Worm (Caenorhabditis elegans) whole organism, L4/young adult: Measurements from ENCODE around the gene F22E12.1.

Experiments used
- W03F9.2 ChIP-seq: fragments of 150-350 bp; optimal IDR thresholded peaks from 2 replicates; lab custom pipeline; 2014; ENCODE audit warnings: missing biosample characterization, missing genetic modification characterization
- dao-5 ChIP-seq: sonication (generic microtip); optimal IDR thresholded peaks from 2 replicates; lab custom pipeline; 2016; ENCODE audit warnings: missing genotype, missing genetic modification characterization, moderate library complexity, missing compliant biosample characterization
- him-1 ChIP-seq: sonication (generic microtip); optimal IDR thresholded peaks from 2 replicates; lab custom pipeline; 2016; ENCODE audit warnings: missing genotype, missing genetic modification reagents, missing genetic modification characterization, missing compliant biosample characterization

The F22E12.1 gene

ce11 chrV:10457247-10457646 lies at the start of gene F22E12.1:
F22E12.1 (minus strand) TSS chrV:10457347.
- TF ChIP-seq W03F9.2 (tag; lab: Kevin White, UChicago) (no peak), dao-5 (tag; lab: Kevin White, UChicago) (no peak), him-1 (tag; lab: Kevin White, UChicago) (no peak)

- TF ChIP-seq dao-5 (tag; lab: Kevin White, UChicago): no peak
- TF ChIP-seq him-1 (tag; lab: Kevin White, UChicago): no peak
- no peak for TF ChIP-seq W03F9.2 (tag; lab: Kevin White, UChicago)
These were observed 48.4 kb upstream of the F22E12.1 start, which contains the start of gene C35A5.5 for ce11 chrV:10505553-10505952. C35A5.5 (plus strand) TSS chrV:10505853.

- no peak for TF ChIP-seq W03F9.2 (tag; lab: Kevin White, UChicago)
- TF ChIP-seq him-1 (tag; lab: Kevin White, UChicago): no peak
- no peak for TF ChIP-seq dao-5 (tag; lab: Kevin White, UChicago)
These were observed 46.7 kb upstream of the F22E12.1 start, which contains the start of gene C35A5.10 for ce11 chrV:10503893-10504292. C35A5.10 (plus strand) TSS chrV:10504193.

- TF ChIP-seq W03F9.2 (tag; lab: Kevin White, UChicago) (no peak), him-1 (tag; lab: Kevin White, UChicago) (no peak), dao-5 (tag; lab: Kevin White, UChicago) (no peak)
These were observed 45.9 kb upstream of the F22E12.1 start, which contains the start of gene C35A5.11 for ce11 chrV:10503011-10503410. C35A5.11 (minus strand) TSS chrV:10503111.

ce11 chrV:10501295-10501694 lies 44.1 kb upstream of the F22E12.1 start, which contains the start of gene C35A5.3:
C35A5.3 (minus strand) TSS chrV:10501395.
- no peak for TF ChIP-seq dao-5 (tag; lab: Kevin White, UChicago)

- TF ChIP-seq W03F9.2 (tag; lab: Kevin White, UChicago) (no peak), him-1 (tag; lab: Kevin White, UChicago) (no peak), dao-5 (tag; lab: Kevin White, UChicago) (no peak)
These were observed 39.6 kb upstream of the F22E12.1 start, which contains the start of gene C35A5.4 for ce11 chrV:10496733-10497132. C35A5.4 (plus strand) TSS chrV:10497033.

ce11 chrV:10493150-10493549 lies 36.0 kb upstream of the F22E12.1 start, which contains the start of gene ugt-33:
ugt-33 (plus strand) TSS chrV:10493409.
- TF ChIP-seq him-1 (tag; lab: Kevin White, UChicago): no peak
- no peak for TF ChIP-seq W03F9.2 (tag; lab: Kevin White, UChicago)
- TF ChIP-seq dao-5 (tag; lab: Kevin White, UChicago): no peak

DNA sequence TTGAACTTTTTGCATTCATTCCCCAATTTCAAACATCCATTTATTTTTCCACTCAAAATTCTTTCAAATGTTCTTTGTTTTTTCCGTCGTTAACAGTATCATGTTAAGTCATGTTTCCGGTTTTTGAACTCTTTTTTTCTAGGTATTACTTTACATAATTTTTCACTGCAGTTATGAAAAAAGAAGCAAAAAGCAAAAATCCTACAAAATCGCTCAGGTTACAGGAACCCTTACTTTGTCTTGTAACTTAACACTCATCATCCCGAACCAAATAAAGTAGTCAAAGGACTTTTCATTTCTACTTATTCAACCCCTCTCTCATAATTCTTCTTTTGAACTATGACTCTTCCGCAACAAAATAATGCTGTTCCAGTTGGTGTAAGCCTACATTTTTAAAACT lies 34.3 kb upstream of the F22E12.1 start, which contains the start of gene aqp-5:
Gene aqp-5, plus strand, starts transcription at position 301 of the 400 bp plus-strand sequence.
- no peak for TF ChIP-seq dao-5 (tag; lab: Kevin White, UChicago)

- no peak for TF ChIP-seq him-1 (tag; lab: Kevin White, UChicago)
These were observed 32.9 kb upstream of the F22E12.1 start, which contains the start of gene ncx-5 for ce11 chrV:10489998-10490397. ncx-5 (minus strand) TSS chrV:10490098.

ce11 chrV:10485389-10485788 lies 28.2 kb upstream of the F22E12.1 start:
- TF ChIP-seq him-1 (tag; lab: Kevin White, UChicago): no peak
- TF ChIP-seq W03F9.2 (tag; lab: Kevin White, UChicago): no peak
- TF ChIP-seq dao-5 (tag; lab: Kevin White, UChicago): no peak

DNA sequence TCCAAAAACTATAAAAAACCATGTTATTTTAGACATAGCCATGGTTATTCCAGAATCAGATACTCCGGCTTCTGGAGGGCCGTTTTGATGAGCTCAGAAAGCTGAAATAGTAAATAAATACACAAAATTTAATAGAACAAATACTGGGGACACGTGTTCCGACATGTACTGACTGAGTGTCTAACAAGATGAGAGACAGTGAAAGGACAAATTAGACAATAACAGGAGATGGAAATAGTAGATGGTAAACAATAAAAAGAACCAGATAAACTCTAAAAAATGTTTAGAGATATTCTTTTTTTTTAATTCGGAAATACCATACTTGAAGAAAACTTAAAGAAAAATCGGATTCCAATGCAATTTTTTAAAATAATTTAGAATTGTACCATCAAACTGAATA lies 27.5 kb upstream of the F22E12.1 start, which contains the start of gene Y32F6B.1:
Gene Y32F6B.1, minus strand, starts transcription at position 101 of the 400 bp plus-strand sequence.
- TF ChIP-seq him-1 (tag; lab: Kevin White, UChicago): no peak
- no peak for TF ChIP-seq dao-5 (tag; lab: Kevin White, UChicago)
- TF ChIP-seq W03F9.2 (tag; lab: Kevin White, UChicago): no peak

DNA sequence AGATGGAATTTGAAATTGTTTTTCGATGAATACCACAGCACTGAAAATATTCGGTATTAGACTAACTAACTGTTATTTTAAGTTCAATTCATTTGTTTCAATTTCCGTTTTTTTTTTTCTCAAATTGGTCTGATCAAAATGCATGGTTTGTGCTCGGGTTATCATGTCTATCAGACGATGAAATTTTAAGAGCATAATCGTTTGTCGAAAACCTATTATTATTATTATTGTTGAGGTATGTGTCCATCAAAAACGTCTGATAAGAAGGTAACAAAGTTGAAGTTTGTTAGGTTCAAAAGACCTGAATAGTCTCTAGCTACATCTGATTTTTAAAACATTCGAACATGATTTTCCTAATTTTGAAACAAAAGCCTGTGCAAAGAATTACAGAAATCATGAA lies 26.8 kb upstream of the F22E12.1 start:
- TF ChIP-seq W03F9.2 (tag; lab: Kevin White, UChicago): no peak
- TF ChIP-seq him-1 (tag; lab: Kevin White, UChicago): no peak
- no peak for TF ChIP-seq dao-5 (tag; lab: Kevin White, UChicago)

DNA sequence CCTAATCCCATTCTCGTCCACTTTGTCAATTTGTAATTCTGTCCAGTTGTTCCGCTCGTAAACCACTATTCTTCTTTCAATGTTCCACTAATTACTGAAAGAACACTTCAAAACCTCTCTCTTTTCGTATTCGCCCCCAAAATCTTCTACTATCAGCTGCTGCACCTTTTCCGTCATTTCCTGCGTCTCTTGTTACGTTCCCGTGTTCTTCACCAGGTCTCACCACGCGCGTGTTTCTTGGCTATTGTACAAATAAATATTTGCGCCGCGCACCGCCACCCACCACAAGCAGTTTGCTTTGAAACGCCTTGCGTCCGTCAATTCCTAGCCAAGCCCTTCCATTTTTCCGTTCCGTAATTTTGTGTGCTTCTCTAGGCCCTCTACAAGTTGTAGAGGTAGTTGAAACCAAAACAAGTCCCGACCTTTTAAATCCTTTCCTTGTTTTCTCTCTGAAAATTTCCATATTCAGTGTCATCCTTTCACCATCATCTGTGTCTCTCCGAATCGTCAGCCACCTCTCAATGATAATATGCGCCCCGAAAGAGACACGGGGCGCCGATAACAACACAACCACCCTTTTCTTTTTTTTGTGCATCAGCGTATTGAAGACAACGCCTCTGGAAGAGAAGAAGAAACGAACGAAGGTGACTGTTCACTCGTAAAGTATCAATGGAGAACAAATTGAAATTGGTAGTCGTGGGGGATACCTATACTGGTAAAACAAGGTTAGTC lies 21.1 kb upstream of the F22E12.1 start, which contains the start of the genes crp-1 and Y32F6B.9:
Gene crp-1, plus strand, starts transcription at position 468 of the 732 bp plus-strand sequence.
Gene Y32F6B.9, plus strand, starts transcription at position 603 of the 732 bp plus-strand sequence.
- TF ChIP-seq W03F9.2 (tag; lab: Kevin White, UChicago) (no peak), dao-5 (tag; lab: Kevin White, UChicago) (no peak), him-1 (tag; lab: Kevin White, UChicago) (no peak)
